Worm (Caenorhabditis elegans): ENCODE results near the gene Y41C4A.32.

Y41C4A.32 gene

ce11 chrIII:11705930-11706329, 15.6 kb upstream of the Y41C4A.32 start:
- no peak for TF ChIP-seq hmg-4 (GFP tag; optimal IDR thresholded peaks at IDR 0.05)
- TF ChIP-seq scrt-1 (GFP tag; IDR thresholded peaks at IDR 0.05) = no peak
- no peak for TF ChIP-seq F13C5.2 (tag; optimal IDR thresholded peaks at IDR 0.05)
- no peak for TF ChIP-seq hnd-1 (tag; optimal IDR thresholded peaks at IDR 0.05)
- TF ChIP-seq hmbx-1 (tag; optimal IDR thresholded peaks at IDR 0.05) = no peak
- TF ChIP-seq ama-1 (optimal IDR thresholded peaks at IDR 0.05) = no peak
- no peak for TF ChIP-seq tbx-37 (GFP tag; conservative IDR thresholded peaks at IDR 0.05)
- TF ChIP-seq pes-1 (GFP tag; IDR thresholded peaks at IDR 0.05) = no peak
- no peak for TF ChIP-seq aly-1 (tag; optimal IDR thresholded peaks at IDR 0.05)
- TF ChIP-seq ets-7 (tag; optimal IDR thresholded peaks at IDR 0.05) = no peak
- no peak for TF ChIP-seq ceh-13 (GFP tag; optimal IDR thresholded peaks at IDR 0.05)
- TF ChIP-seq flt-1 (GFP tag; IDR thresholded peaks at IDR 0.05) = no peak
- no peak for TF ChIP-seq tra-4 (tag; optimal IDR thresholded peaks at IDR 0.05)
- TF ChIP-seq B0310.2 (tag; optimal IDR thresholded peaks at IDR 0.05) = no peak
- no peak for TF ChIP-seq tbx-11 (GFP tag; IDR thresholded peaks at IDR 0.05)
- TF ChIP-seq sea-1 (GFP tag; conservative IDR thresholded peaks at IDR 0.05) = no peak
- no peak for TF ChIP-seq ceh-36 (tag; optimal IDR thresholded peaks at IDR 0.05)

ce11 chrIII:11706665-11707064, 14.8 kb upstream of the Y41C4A.32 start, which contains the start of gene col-96:
Gene col-96, minus strand, starts transcription at chrIII:11706765.
- no peak for TF ChIP-seq ets-7 (tag; optimal IDR thresholded peaks at IDR 0.05)
- no peak for TF ChIP-seq sea-1 (GFP tag; conservative IDR thresholded peaks at IDR 0.05)
- TF ChIP-seq ama-1 (optimal IDR thresholded peaks at IDR 0.05) = no peak
- no peak for TF ChIP-seq tbx-11 (GFP tag; IDR thresholded peaks at IDR 0.05)

ce11 chrIII:11708722-11709121, 12.8 kb upstream of the Y41C4A.32 start, which contains the start of gene Y41C4A.8:
Gene Y41C4A.8, minus strand, starts transcription at chrIII:11708822.
- TF ChIP-seq hmbx-1 (tag; optimal IDR thresholded peaks at IDR 0.05) (no peak), ceh-36 (tag; optimal IDR thresholded peaks at IDR 0.05) (no peak), pes-1 (GFP tag; IDR thresholded peaks at IDR 0.05) (no peak), ama-1 (optimal IDR thresholded peaks at IDR 0.05) (no peak), ceh-13 (GFP tag; optimal IDR thresholded peaks at IDR 0.05) (no peak), aly-1 (tag; optimal IDR thresholded peaks at IDR 0.05) (no peak), sea-1 (GFP tag; conservative IDR thresholded peaks at IDR 0.05) (no peak)

DNA sequence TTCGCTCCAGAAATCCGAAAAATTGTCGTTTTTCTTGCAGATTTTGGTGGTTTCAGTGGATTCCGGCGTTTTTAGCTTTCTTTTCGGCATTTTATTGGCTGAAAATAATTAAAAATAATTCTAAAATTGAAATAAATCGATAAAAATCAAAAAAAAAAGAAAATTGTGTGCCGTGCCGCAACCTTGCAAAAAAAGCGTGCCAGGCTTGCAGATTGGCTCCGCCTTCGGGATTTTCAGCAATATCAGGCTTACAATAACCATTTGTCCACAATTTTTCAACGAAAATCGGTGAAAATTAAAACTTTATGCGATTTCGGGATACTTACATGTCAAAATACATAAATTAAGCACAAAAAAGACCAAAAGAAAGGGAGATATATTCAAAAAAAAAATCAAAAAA, 3.0 kb upstream of the Y41C4A.32 start, which contains the start of gene Y41C4A.9:
Y41C4A.9 (minus strand) TSS at position 98 of the 400 bp plus-strand sequence.
- TF ChIP-seq ceh-36 (tag; optimal IDR thresholded peaks at IDR 0.05) = no peak
- TF ChIP-seq ama-1 (optimal IDR thresholded peaks at IDR 0.05) = no peak

DNA sequence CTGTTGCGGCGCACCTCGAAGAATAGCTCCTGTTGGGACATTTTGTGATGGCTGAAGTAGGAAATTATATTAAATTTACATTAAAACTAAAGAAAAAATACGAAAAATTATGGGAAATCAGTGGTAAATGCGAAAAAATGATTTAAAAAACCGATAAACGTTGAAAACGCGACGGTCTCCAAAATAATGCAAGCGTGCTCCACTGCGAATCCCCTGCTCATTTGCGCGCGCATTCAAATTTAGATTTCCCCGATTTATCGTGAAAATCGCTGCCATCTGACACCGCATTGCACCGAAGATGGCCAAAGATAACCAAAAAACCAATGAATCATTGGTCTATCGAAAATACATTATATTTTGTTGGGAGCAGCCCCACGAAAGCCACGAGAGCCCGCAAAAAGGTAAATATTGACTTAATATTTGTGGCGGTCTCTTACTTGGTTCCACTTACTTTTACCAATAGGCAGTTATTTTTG, 2.1 kb upstream of the Y41C4A.32 start, which contains the start of the genes elb-1 and Y41C4A.11:
elb-1 (minus strand) TSS at position 51 of the 476 bp plus-strand sequence.
Y41C4A.11 (plus strand) TSS at position 461 of the 476 bp plus-strand sequence.
- TF ChIP-seq ama-1 (optimal IDR thresholded peaks at IDR 0.05) = no peak
- no peak for TF ChIP-seq tbx-37 (GFP tag; conservative IDR thresholded peaks at IDR 0.05)
- no peak for TF ChIP-seq scrt-1 (GFP tag; IDR thresholded peaks at IDR 0.05)
- TF ChIP-seq ceh-36 (tag; optimal IDR thresholded peaks at IDR 0.05) = no peak
- no peak for TF ChIP-seq hnd-1 (tag; optimal IDR thresholded peaks at IDR 0.05)
- no peak for TF ChIP-seq tra-4 (tag; optimal IDR thresholded peaks at IDR 0.05)
- TF ChIP-seq ets-7 (tag; optimal IDR thresholded peaks at IDR 0.05) = no peak
- TF ChIP-seq F13C5.2 (tag; optimal IDR thresholded peaks at IDR 0.05) = no peak

DNA sequence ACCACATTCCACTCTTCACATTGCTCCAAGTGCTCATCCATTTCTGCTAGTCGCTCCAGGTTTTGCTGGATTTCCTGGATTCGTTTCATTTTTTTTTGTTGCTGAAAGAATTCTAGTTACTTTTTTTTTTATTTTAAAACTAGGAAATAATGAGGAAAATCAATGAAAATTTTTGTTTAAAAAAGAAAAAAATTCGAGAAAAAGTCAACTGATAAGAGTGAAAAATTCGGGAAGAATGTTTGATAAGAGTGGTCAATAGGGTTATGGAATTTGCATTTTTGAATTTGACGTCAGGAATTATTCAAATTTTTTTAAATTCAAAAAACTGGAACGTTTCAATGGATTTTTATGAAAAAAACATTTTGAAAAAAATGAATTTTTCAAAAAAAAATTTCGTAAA, 5.1 kb downstream of the Y41C4A.32 start, which contains the start of gene Y41C4A.12:
Y41C4A.12 (minus strand) TSS at position 101 of the 400 bp plus-strand sequence.
- no peak for TF ChIP-seq sea-1 (GFP tag; conservative IDR thresholded peaks at IDR 0.05)
- no peak for TF ChIP-seq flt-1 (GFP tag; IDR thresholded peaks at IDR 0.05)
- TF ChIP-seq tbx-37 (GFP tag; conservative IDR thresholded peaks at IDR 0.05) = no peak
- TF ChIP-seq hnd-1 (tag; optimal IDR thresholded peaks at IDR 0.05) = no peak
- no peak for TF ChIP-seq aly-1 (tag; optimal IDR thresholded peaks at IDR 0.05)
- no peak for TF ChIP-seq hmg-4 (GFP tag; optimal IDR thresholded peaks at IDR 0.05)
- no peak for TF ChIP-seq ama-1 (optimal IDR thresholded peaks at IDR 0.05)
- TF ChIP-seq tra-4 (tag; optimal IDR thresholded peaks at IDR 0.05) = no peak
- no peak for TF ChIP-seq ets-7 (tag; optimal IDR thresholded peaks at IDR 0.05)
- TF ChIP-seq tbx-11 (GFP tag; IDR thresholded peaks at IDR 0.05) = no peak
- no peak for TF ChIP-seq B0310.2 (tag; optimal IDR thresholded peaks at IDR 0.05)
- no peak for TF ChIP-seq F13C5.2 (tag; optimal IDR thresholded peaks at IDR 0.05)
- TF ChIP-seq scrt-1 (GFP tag; IDR thresholded peaks at IDR 0.05) = no peak
- no peak for TF ChIP-seq pes-1 (GFP tag; IDR thresholded peaks at IDR 0.05)
- no peak for TF ChIP-seq ceh-13 (GFP tag; optimal IDR thresholded peaks at IDR 0.05)

ce11 chrIII:11727010-11727409, 5.5 kb downstream of the Y41C4A.32 start:
- no peak for TF ChIP-seq flt-1 (GFP tag; IDR thresholded peaks at IDR 0.05)

DNA sequence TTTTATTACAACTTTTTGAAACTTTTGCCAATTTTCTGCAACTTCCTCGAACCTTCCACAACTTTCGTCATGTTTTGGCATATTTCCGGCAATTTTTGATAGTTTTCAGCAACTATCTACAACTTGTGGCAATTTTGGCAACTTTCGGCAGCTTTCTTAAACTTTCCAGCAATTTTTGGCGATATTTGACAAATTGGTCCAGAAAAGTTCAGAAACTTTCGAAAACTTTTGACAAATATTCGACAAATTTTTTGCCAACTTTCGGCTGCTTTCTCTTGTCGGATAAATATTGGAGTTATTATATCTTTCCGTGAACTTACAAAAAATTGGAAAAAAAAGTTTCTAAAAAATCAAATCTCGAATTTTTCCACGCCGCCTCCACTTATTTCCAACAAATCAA, 8.8 kb downstream of the Y41C4A.32 start, which contains the start of gene Y41C4A.18:
Y41C4A.18 (plus strand) TSS at position 301 of the 400 bp plus-strand sequence.
- no peak for TF ChIP-seq tbx-37 (GFP tag; conservative IDR thresholded peaks at IDR 0.05)
- TF ChIP-seq ceh-36 (tag; optimal IDR thresholded peaks at IDR 0.05) = no peak
- TF ChIP-seq tbx-11 (GFP tag; IDR thresholded peaks at IDR 0.05) = no peak
- no peak for TF ChIP-seq tra-4 (tag; optimal IDR thresholded peaks at IDR 0.05)
- no peak for TF ChIP-seq hmg-4 (GFP tag; optimal IDR thresholded peaks at IDR 0.05)

ce11 chrIII:11730850-11731249, 9.3 kb downstream of the Y41C4A.32 start:
- TF ChIP-seq tbx-37 (GFP tag; conservative IDR thresholded peaks at IDR 0.05) = no peak
